Worm (Caenorhabditis elegans) whole organism, young adult: Measurements from ENCODE around the gene tmem-135.

ENCODE experiments used
- B0019.2 ChIP-seq: fragments of 200-800 bp; sonication (Bioruptor generic); conservative IDR thresholded peaks from 2 replicates; pipeline ENCODE4 v1.3.6; 2022; ENCODE audit warnings: missing genetic modification reagents, missing genetic modification characterization, missing compliant biosample characterization
- B0261.1 ChIP-seq: sonication (generic microtip); optimal IDR thresholded peaks from 2 replicates; lab custom pipeline; 2016; ENCODE audit warnings: mild to moderate bottlenecking, missing genetic modification characterization, moderate library complexity, missing compliant biosample characterization
- C06A6.2 ChIP-seq: fragments of 200-800 bp; sonication (Bioruptor generic); conservative IDR thresholded peaks from 2 replicates; pipeline ENCODE4 v1.3.6; 2022; ENCODE audit warnings: missing genetic modification characterization, missing compliant biosample characterization
- F33H1.4 ChIP-seq: fragments of 200-800 bp; sonication (Bioruptor generic); IDR thresholded peaks from 2 replicates; pipeline ENCODE4 v1.3.6; 2022; ENCODE audit warnings: missing genetic modification reagents, missing genetic modification characterization, missing compliant biosample characterization
- Y56A3A.18 ChIP-seq: fragments of 200-800 bp; sonication (Bioruptor generic); IDR thresholded peaks from 2 replicates; pipeline ENCODE4 v1.3.6; 2022; ENCODE audit warnings: missing genetic modification reagents, missing genetic modification characterization, missing compliant biosample characterization
- Y79H2A.3 ChIP-seq: fragments of 200-800 bp; sonication (Bioruptor generic); conservative IDR thresholded peaks from 2 replicates; pipeline ENCODE4 v1.3.6; 2022; ENCODE audit warnings: missing genetic modification reagents, missing genetic modification characterization, missing compliant biosample characterization
- akir-1 ChIP-seq: fragments of 200-800 bp; sonication (Bioruptor generic); optimal IDR thresholded peaks from 2 replicates; lab custom pipeline; 2018; ENCODE audit warnings: mild to moderate bottlenecking, missing genetic modification characterization, moderate library complexity, missing compliant biosample characterization
- ama-1 ChIP-seq, 3 experiments: fragments of 150-350 bp in 1 of 3; sonication (generic microtip) in 2 of 3; optimal IDR thresholded peaks; 2 replicates each; lab custom pipeline; 2014 to 2018; ENCODE audit warnings: missing biosample characterization in 2 of 3, missing genetic modification characterization in 2 of 3, missing genetic modification reagents in 2 of 3
- aptf-2 ChIP-seq: fragments of 200-800 bp; sonication (Bioruptor generic); conservative IDR thresholded peaks from 2 replicates; pipeline ENCODE4 v1.3.6; 2022; ENCODE audit warnings: missing genetic modification reagents, missing genetic modification characterization, missing compliant biosample characterization
- atf-7 ChIP-seq: sonication (generic microtip); optimal IDR thresholded peaks from 2 replicates; lab custom pipeline; 2017; ENCODE audit warnings: mild to moderate bottlenecking, missing genetic modification characterization, missing compliant biosample characterization
- attf-6 ChIP-seq: fragments of 200-800 bp; sonication (Bioruptor generic); IDR thresholded peaks from 2 replicates; pipeline ENCODE4 v1.3.6; 2022; ENCODE audit warnings: missing genetic modification reagents, missing genetic modification characterization, missing compliant biosample characterization
- bed-1 ChIP-seq: fragments of 200-800 bp; sonication (Bioruptor generic); IDR thresholded peaks from 2 replicates; pipeline ENCODE4 v1.3.6; 2022; ENCODE audit warnings: missing genetic modification reagents, missing genetic modification characterization, missing compliant biosample characterization
- bed-2 ChIP-seq: fragments of 200-800 bp; sonication (Bioruptor generic); IDR thresholded peaks from 2 replicates; pipeline ENCODE4 v1.3.6; 2022; ENCODE audit warnings: missing genetic modification reagents, missing genetic modification characterization, missing compliant biosample characterization
- ceh-40 ChIP-seq: fragments of 200-800 bp; sonication (Bioruptor generic); IDR thresholded peaks from 2 replicates; pipeline ENCODE4 v1.3.6; 2022; ENCODE audit warnings: missing genetic modification characterization, missing compliant biosample characterization
- ceh-91 ChIP-seq: fragments of 200-800 bp; sonication (Bioruptor generic); IDR thresholded peaks from 2 replicates; pipeline ENCODE4 v1.3.6; 2022; ENCODE audit warnings: missing genetic modification reagents, missing genetic modification characterization, missing compliant biosample characterization
- egl-44 ChIP-seq: fragments of 200-800 bp; sonication (Bioruptor generic); IDR thresholded peaks from 2 replicates; pipeline ENCODE4 v1.3.6; 2022; ENCODE audit warnings: missing genetic modification reagents, missing genetic modification characterization, missing compliant biosample characterization
- egrh-3 ChIP-seq: fragments of 200-800 bp; sonication (Bioruptor generic); IDR thresholded peaks from 2 replicates; pipeline ENCODE4 v1.3.6; 2022; ENCODE audit warnings: missing genetic modification reagents, missing genetic modification characterization, missing compliant biosample characterization
- fkh-3 ChIP-seq: sonication (generic microtip); optimal IDR thresholded peaks from 2 replicates; lab custom pipeline; 2016; ENCODE audit warnings: mild to moderate bottlenecking, missing genetic modification characterization, missing compliant biosample characterization
- hlh-26 ChIP-seq: fragments of 200-800 bp; sonication (Bioruptor generic); conservative IDR thresholded peaks from 2 replicates; pipeline ENCODE4 v1.3.6; 2022; ENCODE audit warnings: missing genetic modification reagents, missing genetic modification characterization, missing compliant biosample characterization
- hmg-1.2 ChIP-seq: fragments of 200-800 bp; sonication (Bioruptor generic); IDR thresholded peaks from 2 replicates; pipeline ENCODE4 v1.3.6; 2022; ENCODE audit warnings: missing genetic modification reagents, missing genetic modification characterization, missing compliant biosample characterization
- hmg-20 ChIP-seq: fragments of 200-800 bp; sonication (Bioruptor generic); IDR thresholded peaks from 2 replicates; pipeline ENCODE4 v1.3.6; 2022; ENCODE audit warnings: missing genetic modification reagents, missing genetic modification characterization, missing compliant biosample characterization
- hrde-1 ChIP-seq: sonication (generic microtip); optimal IDR thresholded peaks from 2 replicates; lab custom pipeline; 2016; ENCODE audit warnings: missing genetic modification characterization, mild to moderate bottlenecking, missing compliant biosample characterization, moderate library complexity, missing genotype, missing genetic modification reagents, borderline replicate concordance
- lin-40 ChIP-seq: sonication (generic microtip); optimal IDR thresholded peaks from 2 replicates; lab custom pipeline; 2016; ENCODE audit warnings: missing genetic modification characterization, mild to moderate bottlenecking, missing compliant biosample characterization, missing genotype, missing genetic modification reagents
- lsy-27 ChIP-seq: sonication (generic microtip); optimal IDR thresholded peaks from 2 replicates; lab custom pipeline; 2017; ENCODE audit warnings: missing genetic modification characterization, mild to moderate bottlenecking, missing compliant biosample characterization, antibody characterized with exemption, missing genotype, borderline replicate concordance; ENCODE audit not compliant: insufficient read depth
- madf-10 ChIP-seq: sonication (generic microtip); optimal IDR thresholded peaks from 2 replicates; lab custom pipeline; 2016; ENCODE audit warnings: mild to moderate bottlenecking, missing genetic modification characterization, missing compliant biosample characterization
- madf-8 ChIP-seq: fragments of 200-800 bp; sonication (Bioruptor generic); conservative IDR thresholded peaks from 2 replicates; pipeline ENCODE4 v1.3.6; 2022; ENCODE audit warnings: missing genetic modification reagents, missing genetic modification characterization, missing compliant biosample characterization
- mxl-1 ChIP-seq: sonication (generic microtip); optimal IDR thresholded peaks from 2 replicates; lab custom pipeline; 2016; ENCODE audit warnings: missing genetic modification characterization, missing compliant biosample characterization
- nhr-80 ChIP-seq: sonication (generic microtip); optimal IDR thresholded peaks from 2 replicates; lab custom pipeline; 2016; ENCODE audit warnings: missing genetic modification characterization, missing compliant biosample characterization
- nhr-90 ChIP-seq: sonication (generic microtip); optimal IDR thresholded peaks from 2 replicates; lab custom pipeline; 2016; ENCODE audit warnings: missing genotype, mild to moderate bottlenecking, missing genetic modification characterization, missing compliant biosample characterization
- rec-8 ChIP-seq, 2 experiments: sonication (generic microtip); optimal IDR thresholded peaks; 2 replicates each; lab custom pipeline; 2016; ENCODE audit warnings: mild to moderate bottlenecking in 2 of 2, missing genetic modification characterization in 2 of 2, missing genetic modification reagents in 2 of 2, missing genotype in 2 of 2, missing biosample characterization in 1 of 2, missing compliant biosample characterization in 1 of 2, moderate library complexity in 1 of 2
- sea-2 ChIP-seq: fragments of 200-800 bp; sonication (Bioruptor generic); IDR thresholded peaks from 2 replicates; pipeline ENCODE4 v1.3.6; 2022; ENCODE audit warnings: missing genetic modification characterization, missing compliant biosample characterization
- snpc-4 ChIP-seq, 5 experiments: fragments of 150-350 bp in 1 of 5; sonication (generic microtip) in 4 of 5; optimal IDR thresholded peaks; 2 replicates each; lab custom pipeline; 2014 to 2018; ENCODE audit warnings: missing genetic modification characterization in 5 of 5, missing biosample characterization in 3 of 5, antibody characterized with exemption in 2 of 5, mild to moderate bottlenecking in 2 of 5, missing compliant biosample characterization in 2 of 5, missing genotype in 2 of 5, moderate library complexity in 2 of 5, missing genetic modification reagents in 1 of 5
- tbp1 ChIP-seq: fragments of 200-800 bp; sonication (Bioruptor generic); optimal IDR thresholded peaks from 2 replicates; lab custom pipeline; 2018; ENCODE audit warnings: mild to moderate bottlenecking, missing genetic modification characterization, missing compliant biosample characterization
- tlf-1 ChIP-seq: fragments of 200-800 bp; sonication (Bioruptor generic); optimal IDR thresholded peaks from 2 replicates; lab custom pipeline; 2018; ENCODE audit warnings: mild to moderate bottlenecking, missing genetic modification characterization, missing compliant biosample characterization
- unc-130 ChIP-seq: sonication (generic microtip); optimal IDR thresholded peaks from 2 replicates; lab custom pipeline; 2016; ENCODE audit warnings: missing genetic modification reagents, missing genetic modification characterization, missing compliant biosample characterization
- zfh-2 ChIP-seq: fragments of 200-800 bp; sonication (Bioruptor generic); conservative IDR thresholded peaks from 2 replicates; pipeline ENCODE4 v1.3.6; 2022; ENCODE audit warnings: missing genetic modification reagents, missing genetic modification characterization, missing compliant biosample characterization
- zim-3 ChIP-seq: sonication (generic microtip); optimal IDR thresholded peaks from 2 replicates; lab custom pipeline; 2017; ENCODE audit warnings: mild to moderate bottlenecking, missing genetic modification characterization, moderate library complexity, missing compliant biosample characterization
- ztf-22 ChIP-seq: fragments of 200-800 bp; sonication (Bioruptor generic); optimal IDR thresholded peaks from 2 replicates; lab custom pipeline; 2018; ENCODE audit warnings: mild to moderate bottlenecking, missing genetic modification characterization, moderate library complexity, missing compliant biosample characterization

Gene tmem-135

ce11 chrX:4673165-4673756, at the start of gene tmem-135:
TSS of gene tmem-135 (plus strand) at chrX:4673706.
- peak; percentile 6 for TF ChIP-seq nhr-80 (tag; lab: Kevin White, UChicago)
- no peak for TF ChIP-seq egrh-3 (GFP tag; lab: Robert Waterston, UW)
- no peak for TF ChIP-seq B0261.1 (tag; lab: Kevin White, UChicago)

ce11 chrX:4623707-4624106, 49.8 kb upstream of the tmem-135 start:
- TF ChIP-seq ama-1 (optimal IDR thresholded peaks at IDR 0.05; lab: Kevin White, UChicago) (no peak), ama-1 (GFP tag; optimal IDR thresholded peaks at IDR 0.05; lab: Kevin White, UChicago) (no peak), B0019.2 (GFP tag; lab: Robert Waterston, UW) (no peak), akir-1 (GFP tag; lab: Kevin White, UChicago) (no peak), madf-10 (tag; lab: Kevin White, UChicago) (no peak), Y79H2A.3 (no peak), nhr-80 (tag; lab: Kevin White, UChicago) (no peak), fkh-3 (tag; lab: Kevin White, UChicago) (no peak)

ce11 chrX:4625080-4625479, 48.4 kb upstream of the tmem-135 start:
- TF ChIP-seq nhr-80 (tag; lab: Kevin White, UChicago) = no peak
- TF ChIP-seq mxl-1 (tag; lab: Kevin White, UChicago) = no peak
- TF ChIP-seq rec-8 (tag; optimal IDR thresholded peaks at IDR 0.05; lab: Kevin White, UChicago) = no peak
- no peak for TF ChIP-seq madf-8
- no peak for TF ChIP-seq hlh-26 (GFP tag; lab: Robert Waterston, UW)

- no peak for TF ChIP-seq C06A6.2 (GFP tag; lab: Robert Waterston, UW)
- TF ChIP-seq lsy-27 (tag; lab: Kevin White, UChicago) = no peak
- TF ChIP-seq B0019.2 (GFP tag; lab: Robert Waterston, UW) = no peak
- no peak for TF ChIP-seq ceh-40
- TF ChIP-seq snpc-4 (GFP tag; optimal IDR thresholded peaks at IDR 0.05; lab: Kevin White, UChicago) = no peak
- TF ChIP-seq snpc-4 (tag; optimal IDR thresholded peaks at IDR 0.05; lab: Kevin White, UChicago) = no peak
- TF ChIP-seq nhr-90 (tag; lab: Kevin White, UChicago) = no peak
- TF ChIP-seq egl-44 (GFP tag; lab: Robert Waterston, UW) = no peak
- TF ChIP-seq F33H1.4 = no peak
- TF ChIP-seq tbp1 (GFP tag; lab: Kevin White, UChicago) = no peak
- TF ChIP-seq hrde-1 (tag; lab: Kevin White, UChicago) = no peak
- no peak for TF ChIP-seq Y79H2A.3
- TF ChIP-seq ceh-91 (GFP tag; lab: Robert Waterston, UW) = no peak
- TF ChIP-seq, all 124 proteins: peak for 0
Observed at ce11 chrX:4626891-4627290, 46.6 kb upstream of the tmem-135 start.

- no peak for TF ChIP-seq bed-1 (GFP tag; lab: Robert Waterston, UW)
- no peak for TF ChIP-seq lin-40 (tag; lab: Kevin White, UChicago)
- no peak for TF ChIP-seq sea-2 (GFP tag; lab: Robert Waterston, UW)
- no peak for TF ChIP-seq hmg-20 (GFP tag; lab: Robert Waterston, UW)
- no peak for TF ChIP-seq tlf-1 (GFP tag; lab: Kevin White, UChicago)
- no peak for TF ChIP-seq atf-7 (tag; lab: Kevin White, UChicago)
- TF ChIP-seq Y56A3A.18 (GFP tag; lab: Robert Waterston, UW) = no peak
- TF ChIP-seq bed-2 (GFP tag; lab: Robert Waterston, UW) = no peak
- no peak for TF ChIP-seq ama-1 (optimal IDR thresholded peaks at IDR 0.05; lab: Kevin White, UChicago)
- TF ChIP-seq ama-1 (GFP tag; optimal IDR thresholded peaks at IDR 0.05; lab: Kevin White, UChicago) = no peak
- TF ChIP-seq hmg-1.2 (GFP tag; lab: Robert Waterston, UW) = no peak
- no peak for TF ChIP-seq aptf-2
- TF ChIP-seq zfh-2 = no peak
- no peak for TF ChIP-seq B0019.2 (GFP tag; lab: Robert Waterston, UW)
- TF ChIP-seq zim-3 (tag; lab: Kevin White, UChicago) = no peak
- no peak for TF ChIP-seq akir-1 (GFP tag; lab: Kevin White, UChicago)
- TF ChIP-seq unc-130 (GFP tag; lab: Kevin White, UChicago) = no peak
- no peak for TF ChIP-seq lsy-27 (tag; lab: Kevin White, UChicago)
- TF ChIP-seq attf-6 (GFP tag; lab: Robert Waterston, UW) = no peak
- TF ChIP-seq ztf-22 (GFP tag; lab: Kevin White, UChicago) = no peak
Observed at ce11 chrX:4628350-4628749, 45.2 kb upstream of the tmem-135 start.
